Fruit fly (Drosophila melanogaster): ENCODE results near the gene betaNACtes2.

The betaNACtes2 gene

DNA sequence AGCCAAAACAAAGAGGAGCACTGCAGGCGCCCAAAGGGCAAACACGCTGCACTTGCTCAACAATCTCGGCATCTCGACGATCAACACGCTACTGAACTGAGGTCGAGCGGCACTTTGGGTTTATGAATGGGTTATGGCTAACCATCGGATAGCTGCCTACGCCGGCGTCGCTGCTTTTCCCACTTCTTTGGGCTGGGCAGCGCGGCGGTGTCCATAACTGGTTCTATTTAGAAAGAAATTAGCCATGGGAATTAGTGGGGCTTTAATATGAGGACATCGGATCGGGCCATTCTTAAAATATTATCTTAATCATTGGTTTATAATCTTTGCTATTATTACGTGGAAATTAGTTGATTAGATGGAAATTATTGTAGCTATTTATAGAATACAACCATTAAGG is 26.1 kb downstream of the betaNACtes2 start, which contains the start of gene CG9400:
TSS of gene CG9400 (minus strand) at position 101 of the 400 bp plus-strand sequence.
- TF ChIP-seq CG32264 (GFP tag; optimal IDR thresholded peaks at IDR 0.05) (no peak), Mio (GFP tag; optimal IDR thresholded peaks at IDR 0.05) (no peak), CrebA (GFP tag; optimal IDR thresholded peaks at IDR 0.05; ENCODE audit: borderline replicate concordance) (no peak), tai (GFP tag; optimal IDR thresholded peaks at IDR 0.05) (no peak), sage (GFP tag; optimal IDR thresholded peaks at IDR 0.05) (no peak)

- TF ChIP-seq usp (GFP tag; optimal IDR thresholded peaks at IDR 0.05) (no peak), Rel (GFP tag; optimal IDR thresholded peaks at IDR 0.05) (no peak), Rel (tag; optimal IDR thresholded peaks at IDR 0.05) (no peak), dsf (GFP tag; optimal IDR thresholded peaks at IDR 0.05; ENCODE audit: borderline replicate concordance) (no peak), HLH106 (tag; optimal IDR thresholded peaks at IDR 0.05) (no peak), tai (GFP tag; optimal IDR thresholded peaks at IDR 0.05) (no peak)
Observed at dm6 chrX:14277435-14277834, 37.9 kb downstream of the betaNACtes2 start, which contains the start of gene Muc12Ea. TSS of gene Muc12Ea (plus strand) at chrX:14277735.

- TF ChIP-seq Myc (optimal IDR thresholded peaks at IDR 0.05) = no peak
- no peak for TF ChIP-seq CrebA (GFP tag; optimal IDR thresholded peaks at IDR 0.05; ENCODE audit: borderline replicate concordance)
- TF ChIP-seq GATAd (GFP tag; optimal IDR thresholded peaks at IDR 0.05) = no peak
- TF ChIP-seq Abd-B (GFP tag; optimal IDR thresholded peaks at IDR 0.05) = no peak
- TF ChIP-seq Jra (GFP tag; optimal IDR thresholded peaks at IDR 0.05) = no peak
- no peak for TF ChIP-seq CG9705 (GFP tag; optimal IDR thresholded peaks at IDR 0.05)
- no peak for TF ChIP-seq ey (GFP tag; optimal IDR thresholded peaks at IDR 0.05)
- TF ChIP-seq HLH106 (tag; optimal IDR thresholded peaks at IDR 0.05) = no peak
- no peak for TF ChIP-seq Dif (GFP tag; optimal IDR thresholded peaks at IDR 0.05; ENCODE audit: partially characterized antibody)
- no peak for TF ChIP-seq br (GFP tag; optimal IDR thresholded peaks at IDR 0.05)
Observed at dm6 chrX:14266075-14266474, 49.3 kb downstream of the betaNACtes2 start, which contains the start of the genes CG13404 and na. TSS of gene CG13404 (minus strand) at chrX:14266250. TSS of gene na (plus strand) at chrX:14266367.

DNA sequence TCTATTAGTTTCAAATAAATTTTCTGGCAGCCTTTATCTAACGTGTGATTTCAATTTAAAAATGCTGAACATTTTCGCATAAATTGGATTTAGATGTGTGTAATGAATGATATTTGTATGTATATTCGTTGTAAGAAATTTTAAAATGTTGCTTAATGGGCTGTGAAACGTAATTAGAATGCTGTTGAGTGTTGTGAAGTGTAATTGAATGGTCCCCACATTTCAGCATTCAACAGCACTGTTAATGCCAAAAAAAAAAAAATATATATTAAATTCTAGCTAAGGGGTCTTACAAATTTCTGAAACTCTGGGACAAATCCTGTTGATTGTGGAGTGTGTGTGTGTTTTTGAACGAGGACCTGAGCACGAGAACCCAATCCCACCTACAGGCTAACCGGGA is 50.2 kb downstream of the betaNACtes2 start:
- TF ChIP-seq CG32264 (GFP tag; optimal IDR thresholded peaks at IDR 0.05) (no peak), foxo (GFP tag; optimal IDR thresholded peaks at IDR 0.05) (no peak), OdsH (GFP tag; optimal IDR thresholded peaks at IDR 0.05) (no peak), pan (optimal IDR thresholded peaks at IDR 0.05) (no peak), Sp1 (GFP tag; optimal IDR thresholded peaks at IDR 0.05) (no peak), Hnf4 (GFP tag; optimal IDR thresholded peaks at IDR 0.05) (no peak), sage (GFP tag; optimal IDR thresholded peaks at IDR 0.05) (no peak), CG9705 (GFP tag; optimal IDR thresholded peaks at IDR 0.05) (no peak), Dfd (GFP tag; optimal IDR thresholded peaks at IDR 0.05) (peak; percentile 11)

Measured in whole organism, wandering third instar larva.